Worm (Caenorhabditis elegans): ENCODE data around the gene F22H10.6.

Gene F22H10.6

ce11 chrX:16695184-16695583 lies 4.0 kb upstream of the F22H10.6 start (continued):
- peak; percentile 0 for TF ChIP-seq nhr-28 (tag; optimal IDR thresholded peaks at IDR 0.05)

- TF ChIP-seq egl-43 (GFP tag; IDR thresholded peaks at IDR 0.05) (0 out of 2 replicates have a peak, but pooled peaks have one; percentile 31), unc-62 (GFP tag; optimal IDR thresholded peaks at IDR 0.05 in 1 of 2) (peak in 1 of 2 experiments; percentile 58), unc-62 (tag; optimal IDR thresholded peaks at IDR 0.05) (no peak), mep-1 (tag; optimal IDR thresholded peaks at IDR 0.05) (no peak), tra-1 (GFP tag; IDR thresholded peaks at IDR 0.05) (no peak), mdt-29 (GFP tag; IDR thresholded peaks at IDR 0.05) (no peak), Y5F2A.4 (GFP tag; optimal IDR thresholded peaks at IDR 0.05) (no peak), lim-7 (GFP tag; IDR thresholded peaks at IDR 0.05) (peak; percentile 56; the same call in 1 of the 2 replicates), nhr-111 (GFP tag; optimal IDR thresholded peaks at IDR 0.05) (no peak), mes-2 (tag; optimal IDR thresholded peaks at IDR 0.05; ENCODE audit: poor library complexity, severe bottlenecking) (peak; percentile 22), vab-7 (GFP tag; IDR thresholded peaks at IDR 0.05) (0 out of 2 replicates have a peak, but pooled peaks have one; percentile 12), daf-16 (GFP tag; optimal IDR thresholded peaks at IDR 0.05) (no peak), daf-16 (tag; optimal IDR thresholded peaks at IDR 0.05) (peak; percentile 5), zfp-2 (tag; optimal IDR thresholded peaks at IDR 0.05) (no peak), nhr-237 (tag; optimal IDR thresholded peaks at IDR 0.05) (no peak), lin-13 (GFP tag; optimal IDR thresholded peaks at IDR 0.05) (no peak), nhr-10 (tag; optimal IDR thresholded peaks at IDR 0.05) (no peak), spr-3 (GFP tag; optimal IDR thresholded peaks at IDR 0.05) (no peak), lin-38 (GFP tag; IDR thresholded peaks at IDR 0.05) (no peak), ces-1 (GFP tag; optimal IDR thresholded peaks at IDR 0.05) (no peak), lin-39 (tag; optimal IDR thresholded peaks at IDR 0.05) (no peak), lin-29 (GFP tag; IDR thresholded peaks at IDR 0.05) (no peak), mxl-2 (GFP tag; conservative IDR thresholded peaks at IDR 0.05) (no peak), aha-1 (tag) (peak; percentile 50), unc-130 (GFP tag; optimal IDR thresholded peaks at IDR 0.05) (no peak), nhr-76 (tag; optimal IDR thresholded peaks at IDR 0.05) (no peak), daf-8 (GFP tag; IDR thresholded peaks at IDR 0.05) (no peak), lin-1 (GFP tag; IDR thresholded peaks at IDR 0.05) (no peak), ZK546.5 (tag; optimal IDR thresholded peaks at IDR 0.05) (no peak), dmd-6 (GFP tag; IDR thresholded peaks at IDR 0.05) (peak; percentile 57), hif-1 (tag; optimal IDR thresholded peaks at IDR 0.05) (no peak), ZK337.2 (GFP tag; IDR thresholded peaks at IDR 0.05) (no peak), F10B5.3 (tag; optimal IDR thresholded peaks at IDR 0.05) (no peak), F49E8.2 (tag; optimal IDR thresholded peaks at IDR 0.05; ENCODE audit: borderline replicate concordance) (no peak), ceh-28 (tag; optimal IDR thresholded peaks at IDR 0.05) (no peak), ceh-32 (tag; optimal IDR thresholded peaks at IDR 0.05; ENCODE audit: poor library complexity) (no peak), snpc-1.2 (GFP tag; IDR thresholded peaks at IDR 0.05) (0 out of 2 replicates have a peak, but pooled peaks have one; percentile 50), pha-4 (GFP tag; IDR thresholded peaks at IDR 0.05) (no peak), pha-4 (tag; optimal IDR thresholded peaks at IDR 0.05) (no peak), zag-1 (tag; optimal IDR thresholded peaks at IDR 0.05) (no peak), ztf-7 (tag; optimal IDR thresholded peaks at IDR 0.05) (no peak), nhr-11 (tag; optimal IDR thresholded peaks at IDR 0.05) (no peak), nhr-102 (tag; optimal IDR thresholded peaks at IDR 0.05) (no peak), ceh-20 (GFP tag; IDR thresholded peaks at IDR 0.05) (no peak)
Measured at ce11 chrX:16689852-16690473, 1.2 kb downstream of the F22H10.6 start.
